Fruit fly (Drosophila melanogaster): Measurements from ENCODE around the gene RhoL.

RhoL gene

dm6 chr3R:9529387-9529897 lies 27.1 kb upstream of the RhoL start:
- TF ChIP-seq CG17801 (GFP tag; optimal IDR thresholded peaks at IDR 0.05; ENCODE audit: partially characterized antibody): no peak

DNA sequence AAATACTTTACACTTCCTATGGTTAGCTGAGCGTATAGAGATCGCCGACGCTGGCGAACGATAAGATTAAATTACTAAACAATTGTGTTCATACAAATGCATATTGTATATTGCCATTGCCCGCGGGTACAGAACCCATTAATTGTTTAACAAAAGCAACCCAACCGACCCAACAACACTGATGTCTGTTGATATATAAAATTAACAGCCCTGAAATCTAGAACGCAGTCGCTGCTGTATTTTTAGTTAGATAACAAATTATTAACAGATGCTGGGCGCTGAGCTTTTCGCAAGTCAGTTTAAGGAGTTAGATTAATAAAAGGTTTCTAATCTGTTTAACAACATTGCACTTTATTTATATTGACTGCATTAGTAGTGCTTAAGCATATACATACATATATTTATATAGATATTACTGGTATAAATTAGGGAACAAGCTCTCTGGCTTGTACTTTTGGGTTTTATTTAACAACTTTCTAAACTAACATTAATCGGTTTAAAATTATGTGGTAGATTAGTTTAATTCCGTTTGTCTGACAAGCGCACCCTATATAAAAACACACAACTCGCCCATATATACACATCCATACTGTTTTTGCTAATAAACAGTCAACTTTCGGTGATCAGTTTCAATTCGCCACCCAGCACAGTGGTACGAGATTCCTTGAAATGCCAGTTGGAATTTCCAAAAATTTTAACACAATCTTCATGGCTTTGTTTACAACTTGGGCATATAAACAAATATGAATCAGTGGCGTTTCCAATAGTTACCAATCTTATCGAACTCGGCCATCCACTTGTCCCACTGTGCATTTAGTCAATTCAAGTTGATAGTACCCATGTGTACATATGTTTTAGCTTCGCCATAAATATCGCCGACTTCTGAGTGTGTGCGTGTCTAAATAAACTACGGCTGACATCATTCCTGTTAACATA lies 25.8 kb upstream of the RhoL start:
- TF ChIP-seq CG17801 (GFP tag; optimal IDR thresholded peaks at IDR 0.05; ENCODE audit: partially characterized antibody): peak; percentile 71

dm6 chr3R:9516400-9516852 lies 14.0 kb upstream of the RhoL start:
- no peak for TF ChIP-seq CG17801 (GFP tag; optimal IDR thresholded peaks at IDR 0.05; ENCODE audit: partially characterized antibody)

- TF ChIP-seq CG17801 (GFP tag; optimal IDR thresholded peaks at IDR 0.05; ENCODE audit: partially characterized antibody): peak; percentile 34
These were observed 13.5 kb upstream of the RhoL start, which contains the start of the genes mRpL47, CG8176 and Kdm3 for dm6 chr3R:9515860-9516344. mRpL47 (minus strand) TSS chr3R:9515908. CG8176 (plus strand) TSS chr3R:9516007. Kdm3 (plus strand) TSS chr3R:9516007.

DNA sequence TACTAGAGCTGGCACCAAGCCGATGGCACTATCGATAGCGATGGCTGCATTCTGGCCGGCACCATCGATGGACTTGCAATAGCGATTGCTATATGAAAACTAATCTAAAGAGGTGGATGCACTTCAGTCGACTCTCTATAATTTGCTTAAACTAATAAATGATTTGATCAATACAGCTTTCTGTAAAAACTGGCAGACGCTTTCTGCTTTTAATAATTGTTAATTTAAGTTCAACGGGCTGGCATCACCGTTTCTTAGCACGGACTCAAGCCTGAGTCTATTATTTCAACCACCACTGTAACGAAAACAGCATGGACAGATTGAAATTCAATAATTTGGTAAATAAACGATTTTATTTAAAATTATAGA lies 10.7 kb upstream of the RhoL start, which contains the start of the genes Ras85D and Rlb1:
Gene Ras85D, minus strand, starts transcription at position 16 of the 369 bp plus-strand sequence.
Gene Rlb1, plus strand, starts transcription at position 276 of the 369 bp plus-strand sequence.
- TF ChIP-seq CG17801 (GFP tag; optimal IDR thresholded peaks at IDR 0.05; ENCODE audit: partially characterized antibody): peak; percentile 66

DNA sequence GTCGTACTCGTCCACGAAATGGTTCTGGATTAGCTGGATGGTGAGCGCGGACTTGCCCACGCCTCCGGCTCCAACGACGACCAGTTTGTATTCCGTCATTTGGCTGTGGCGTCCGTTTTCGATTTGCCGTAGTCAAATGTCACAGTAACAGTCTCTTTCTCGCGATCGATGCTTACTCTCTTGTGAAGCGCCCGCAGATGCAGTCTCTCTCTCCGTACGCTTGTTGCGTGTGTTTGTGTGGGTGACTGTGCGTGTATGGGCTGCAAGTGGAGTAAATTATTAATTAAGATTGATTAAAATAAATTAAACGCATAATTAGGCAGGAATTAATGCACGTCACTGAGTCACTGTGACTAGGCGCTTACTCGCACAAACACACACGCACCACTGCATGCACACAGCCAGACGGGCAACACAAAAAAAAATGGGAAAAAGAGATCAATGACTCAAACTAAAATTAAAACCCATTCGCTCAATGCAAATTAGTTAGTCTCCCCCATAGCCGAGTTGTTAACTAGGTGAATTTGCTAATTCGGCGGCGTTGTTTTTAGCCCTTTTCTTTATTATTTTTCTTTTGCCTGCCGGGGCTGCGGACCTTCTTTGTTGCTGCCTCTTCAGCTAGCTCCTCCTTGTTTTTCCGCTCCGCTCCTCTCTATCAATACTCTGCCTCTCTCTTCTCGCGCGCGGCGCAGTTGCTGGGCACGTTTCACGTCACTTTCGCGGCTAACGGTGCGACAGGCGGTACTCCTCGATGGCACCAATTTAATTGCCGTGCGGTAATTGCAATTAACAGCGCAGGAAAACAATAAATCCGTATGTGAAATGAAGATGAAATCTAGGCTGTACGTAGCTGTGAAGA lies 10.0 kb upstream of the RhoL start:
- no peak for TF ChIP-seq CG17801 (GFP tag; optimal IDR thresholded peaks at IDR 0.05; ENCODE audit: partially characterized antibody)

DNA sequence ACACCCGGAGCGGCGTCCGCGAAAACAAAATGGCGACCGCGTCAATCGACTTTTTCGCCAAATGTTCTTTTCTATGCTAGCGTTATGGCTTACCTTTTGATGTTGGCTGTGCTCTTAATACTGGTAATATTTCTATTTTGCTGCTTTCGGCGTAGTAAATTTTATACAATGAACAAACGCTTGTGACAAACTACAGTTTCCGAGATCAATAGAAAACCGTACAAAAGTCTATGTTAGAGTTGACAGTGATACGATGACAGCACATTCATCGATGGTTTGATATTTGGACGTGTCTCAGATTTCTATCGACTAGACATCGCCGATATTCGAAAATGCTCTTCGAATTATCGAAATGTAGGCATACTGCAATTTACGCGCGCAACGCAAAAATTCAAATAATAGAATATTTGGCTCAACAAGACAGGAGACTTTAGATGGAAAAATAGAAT lies 7.7 kb upstream of the RhoL start, which contains the start of gene rump:
Gene rump, minus strand, starts transcription at position 255 of the 449 bp plus-strand sequence.
- TF ChIP-seq CG17801 (GFP tag; optimal IDR thresholded peaks at IDR 0.05; ENCODE audit: partially characterized antibody): no peak

- peak; percentile 28 for TF ChIP-seq CG17801 (GFP tag; optimal IDR thresholded peaks at IDR 0.05; ENCODE audit: partially characterized antibody)
These were observed 2.0 kb upstream of the RhoL start, which contains the start of gene CG8149 for dm6 chr3R:9504355-9504754. CG8149 (plus strand) TSS chr3R:9504656.

dm6 chr3R:9503329-9504088 lies 1.1 kb upstream of the RhoL start:
- no peak for TF ChIP-seq CG17801 (GFP tag; optimal IDR thresholded peaks at IDR 0.05; ENCODE audit: partially characterized antibody)

DNA sequence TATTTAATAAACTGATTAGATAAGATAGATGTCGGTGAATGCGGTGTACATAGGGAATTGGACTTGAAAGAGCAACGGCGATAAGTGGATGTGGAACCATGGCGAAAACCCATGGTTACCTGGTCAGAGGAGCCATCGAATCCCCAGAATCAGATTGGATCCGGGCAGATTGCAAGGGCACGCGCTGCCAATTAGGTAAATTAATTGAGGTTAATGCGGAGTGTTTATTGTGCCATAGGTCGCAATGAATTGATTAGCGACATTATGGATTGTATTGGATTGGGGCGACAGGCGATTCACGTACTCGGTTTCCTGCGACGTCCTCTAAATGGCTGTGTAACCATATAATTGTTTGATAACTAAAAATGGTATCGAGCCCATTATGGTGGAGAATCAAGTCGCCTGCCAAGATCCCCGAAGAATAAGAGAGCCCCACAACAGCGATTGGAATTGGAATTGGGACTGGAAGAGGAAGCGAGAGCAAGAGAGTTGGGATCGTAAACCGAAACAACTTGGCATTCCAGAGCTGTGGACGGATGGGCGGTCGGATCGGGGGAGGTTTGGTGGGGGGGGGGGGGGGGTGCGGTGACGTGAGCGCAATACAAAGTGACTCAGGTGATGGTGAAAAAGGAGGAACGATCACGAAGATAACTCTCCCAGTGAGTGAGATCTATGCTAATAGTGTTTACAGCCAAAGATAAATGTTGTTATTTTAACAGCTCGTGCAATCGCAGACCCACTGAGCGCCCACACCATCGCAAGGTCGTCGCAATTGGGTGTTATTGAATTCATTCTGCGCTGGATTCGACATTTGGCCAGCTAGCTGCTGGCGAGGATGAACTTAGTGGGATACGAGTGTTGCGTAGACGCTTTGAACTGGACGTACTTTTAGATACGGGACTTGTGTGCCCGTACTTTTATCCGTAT lies 629 bp downstream of the RhoL start:
- no peak for TF ChIP-seq CG17801 (GFP tag; optimal IDR thresholded peaks at IDR 0.05; ENCODE audit: partially characterized antibody)

DNA sequence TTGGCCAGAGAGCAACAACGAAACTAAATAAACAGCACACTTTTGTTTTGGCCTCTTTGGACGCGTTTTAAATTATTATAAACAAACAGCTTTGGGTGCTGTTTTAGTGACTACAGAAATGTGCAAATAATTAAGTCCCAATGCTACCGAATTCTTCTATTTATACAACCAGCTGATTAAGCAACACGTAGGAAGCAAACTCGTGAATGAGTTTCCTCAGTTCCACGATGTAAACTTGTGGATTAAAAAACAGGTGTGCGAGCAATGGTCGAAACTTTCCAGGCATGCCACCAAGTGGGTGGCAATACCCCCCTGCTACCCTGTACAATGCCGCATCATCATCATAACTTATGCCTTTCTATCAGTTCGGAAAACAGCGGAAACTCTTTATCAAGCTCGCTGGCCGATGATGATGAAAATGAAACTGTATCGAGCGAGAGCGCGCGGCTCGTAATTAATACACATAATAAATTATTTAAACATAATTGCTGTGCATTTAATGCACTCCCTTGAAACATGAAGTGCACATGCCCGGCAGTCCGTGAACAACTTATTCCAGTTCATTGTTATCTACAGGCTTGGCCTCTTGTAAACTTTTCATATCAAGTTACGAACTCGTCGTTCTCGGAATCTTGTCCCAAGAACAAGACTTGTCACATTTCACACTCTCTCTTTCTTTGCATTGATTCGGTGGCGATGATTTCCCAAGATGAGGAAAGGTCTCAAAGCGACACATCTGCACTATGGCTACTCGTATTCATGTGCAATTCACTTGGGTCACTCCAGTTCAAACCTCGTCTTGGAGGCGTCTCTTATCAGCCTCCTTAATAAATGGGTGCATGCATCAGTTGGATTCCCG lies 2.0 kb downstream of the RhoL start:
- TF ChIP-seq CG17801 (GFP tag; optimal IDR thresholded peaks at IDR 0.05; ENCODE audit: partially characterized antibody): no peak

DNA sequence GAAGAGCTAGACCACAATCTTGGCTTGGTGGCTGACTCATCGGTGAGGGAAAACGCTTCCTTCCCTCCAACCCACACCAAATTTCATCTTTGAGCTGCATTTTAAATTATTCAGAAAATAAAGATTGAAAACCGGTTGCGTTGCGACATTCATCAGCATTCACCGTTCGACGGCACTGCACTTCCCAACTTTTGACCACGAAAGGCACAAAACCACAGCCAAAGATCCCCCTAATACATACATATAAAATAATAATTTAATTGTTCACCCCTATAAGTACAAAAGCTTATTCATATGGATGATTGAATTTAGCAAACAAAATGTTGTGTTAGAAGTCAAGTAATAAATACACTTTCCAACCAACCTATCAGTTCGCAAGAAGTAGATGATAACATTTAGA lies 3.1 kb downstream of the RhoL start:
- no peak for TF ChIP-seq CG17801 (GFP tag; optimal IDR thresholded peaks at IDR 0.05; ENCODE audit: partially characterized antibody)
